Fruit fly (Drosophila melanogaster) whole organism, embryonic: ENCODE data around the gene CG10793.

ENCODE experiments used
- Adf1 ChIP-seq: fragments of 200-800 bp; sonication (Bioruptor generic); IDR thresholded peaks from 2 replicates; pipeline ENCODE4 v1.3.6; 2022; ENCODE audit warnings: missing biosample characterization, missing genetic modification characterization
- Atf3 ChIP-seq: fragments of 200-800 bp; sonication (Bioruptor generic); optimal IDR thresholded peaks from 3 replicates; lab custom pipeline; 2016; ENCODE audit warnings: missing biosample characterization, missing genetic modification characterization
- Atf6 ChIP-seq: fragments of 200-800 bp; sonication (Bioruptor generic); IDR thresholded peaks from 2 replicates; pipeline ENCODE4 v1.3.6; 2022; ENCODE audit warnings: missing biosample characterization, missing genetic modification characterization
- B-H2 ChIP-seq: fragments of 200-800 bp; sonication (Bioruptor generic); optimal IDR thresholded peaks from 2 replicates; lab custom pipeline; 2018; ENCODE audit warnings: missing biosample characterization, mild to moderate bottlenecking, missing genetic modification characterization
- CG10366 ChIP-seq: fragments of 200-800 bp; sonication (Bioruptor generic); IDR thresholded peaks from 2 replicates; pipeline ENCODE4 v1.3.6; 2022; ENCODE audit warnings: missing biosample characterization, missing genetic modification characterization
- CG10654 ChIP-seq: fragments of 200-800 bp; sonication (Bioruptor generic); optimal IDR thresholded peaks from 2 replicates; lab custom pipeline; 2016; ENCODE audit warnings: missing biosample characterization, missing genetic modification characterization
- CG12155 ChIP-seq: fragments of 200-800 bp; sonication (Bioruptor generic); optimal IDR thresholded peaks from 3 replicates; lab custom pipeline; 2016; ENCODE audit warnings: missing biosample characterization, missing genetic modification characterization
- CG12219 ChIP-seq: fragments of 200-800 bp; sonication (Bioruptor generic); optimal IDR thresholded peaks from 3 replicates; lab custom pipeline; 2018; ENCODE audit warnings: missing biosample characterization, mild to moderate bottlenecking, missing genetic modification characterization
- CG12391 ChIP-seq: fragments of 200-800 bp; sonication (Bioruptor generic); optimal IDR thresholded peaks from 3 replicates; lab custom pipeline; 2018; ENCODE audit warnings: missing biosample characterization, mild to moderate bottlenecking, missing genetic modification characterization, moderate library complexity
- CG13287 ChIP-seq: fragments of 200-800 bp; sonication (Bioruptor generic); IDR thresholded peaks from 2 replicates; pipeline ENCODE4 v1.3.6; 2022; ENCODE audit warnings: missing biosample characterization, missing genetic modification characterization; ENCODE audit not compliant: partially characterized antibody
- CG14710 ChIP-seq: fragments of 200-800 bp; sonication (Bioruptor generic); optimal IDR thresholded peaks from 3 replicates; lab custom pipeline; 2019; ENCODE audit warnings: missing biosample characterization, mild to moderate bottlenecking, missing genetic modification characterization, moderate library complexity
- CG15514 ChIP-seq: fragments of 200-800 bp; sonication (Bioruptor generic); optimal IDR thresholded peaks from 3 replicates; lab custom pipeline; 2017; ENCODE audit warnings: missing biosample characterization, missing genetic modification characterization, mild to moderate bottlenecking, moderate library complexity, missing genetic modification reagents
- CG1602 ChIP-seq: fragments of 200-800 bp; sonication (Bioruptor generic); optimal IDR thresholded peaks from 3 replicates; lab custom pipeline; 2016; ENCODE audit warnings: missing biosample characterization, missing genetic modification characterization
- CG17385 ChIP-seq: fragments of 200-800 bp; sonication (Bioruptor generic); optimal IDR thresholded peaks from 3 replicates; lab custom pipeline; 2018; ENCODE audit warnings: missing biosample characterization, mild to moderate bottlenecking, missing genetic modification characterization
- CG18619 ChIP-seq: fragments of 200-800 bp; sonication (Bioruptor generic); optimal IDR thresholded peaks from 3 replicates; lab custom pipeline; 2017; ENCODE audit warnings: missing biosample characterization, mild to moderate bottlenecking, missing genetic modification characterization
- CG2116 ChIP-seq: fragments of 200-800 bp; sonication (Bioruptor generic); optimal IDR thresholded peaks from 3 replicates; lab custom pipeline; 2018; ENCODE audit warnings: missing biosample characterization, mild to moderate bottlenecking, missing genetic modification characterization
- CG30403 ChIP-seq: fragments of 200-800 bp; sonication (Bioruptor generic); optimal IDR thresholded peaks from 3 replicates; lab custom pipeline; 2016; ENCODE audit warnings: missing biosample characterization, missing genetic modification characterization
- CG31441 ChIP-seq: fragments of 200-800 bp; sonication (Bioruptor generic); IDR thresholded peaks from 2 replicates; pipeline ENCODE4 v1.3.6; 2022; ENCODE audit warnings: missing biosample characterization, missing genetic modification characterization
- CG3995 ChIP-seq: fragments of 200-800 bp; sonication (Bioruptor generic); optimal IDR thresholded peaks from 3 replicates; lab custom pipeline; 2016; ENCODE audit warnings: missing biosample characterization, missing genetic modification characterization
- CG4424 ChIP-seq: fragments of 200-800 bp; sonication (Bioruptor generic); optimal IDR thresholded peaks from 3 replicates; lab custom pipeline; 2016; ENCODE audit warnings: missing biosample characterization, missing genetic modification characterization
- CG4707 ChIP-seq: fragments of 200-800 bp; sonication (Bioruptor generic); optimal IDR thresholded peaks from 2 replicates; lab custom pipeline; 2018; ENCODE audit warnings: missing biosample characterization, mild to moderate bottlenecking, missing genetic modification characterization, moderate library complexity
- CG5180 ChIP-seq: fragments of 200-800 bp; sonication (Bioruptor generic); optimal IDR thresholded peaks from 3 replicates; lab custom pipeline; 2017; ENCODE audit warnings: missing biosample characterization, missing genetic modification characterization, mild to moderate bottlenecking, moderate library complexity, missing genetic modification reagents
- CG6654 ChIP-seq: fragments of 200-800 bp; sonication (Bioruptor generic); optimal IDR thresholded peaks from 2 replicates; lab custom pipeline; 2017; ENCODE audit warnings: missing biosample characterization, mild to moderate bottlenecking, missing genetic modification characterization
- CG7556 ChIP-seq: fragments of 200-800 bp; sonication (Bioruptor generic); optimal IDR thresholded peaks from 2 replicates; lab custom pipeline; 2017; ENCODE audit warnings: missing biosample characterization, mild to moderate bottlenecking, missing genetic modification characterization
- Dad ChIP-seq: fragments of 200-800 bp; sonication (Bioruptor generic); optimal IDR thresholded peaks from 3 replicates; lab custom pipeline; 2016; ENCODE audit warnings: missing biosample characterization, missing genetic modification characterization
- Dll ChIP-seq: fragments of 200-800 bp; sonication (Bioruptor generic); IDR thresholded peaks from 4 replicates; pipeline ENCODE4 v1.3.6; 2022; ENCODE audit warnings: missing biosample characterization, missing genetic modification characterization; ENCODE audit not compliant: partially characterized antibody
- Drgx ChIP-seq: fragments of 200-800 bp; sonication (Bioruptor generic); IDR thresholded peaks from 2 replicates; pipeline ENCODE4 v1.3.6; 2022; ENCODE audit warnings: missing biosample characterization, missing genetic modification characterization
- Eip74EF ChIP-seq, 2 experiments: fragments of 200-800 bp in 1 of 2; fragments of >200 bp in 1 of 2; sonication (Bioruptor generic) in 1 of 2; optimal IDR thresholded peaks; 2 replicates each; lab custom pipeline; 2017 to 2019; ENCODE audit warnings: missing biosample characterization in 2 of 2, missing genetic modification characterization in 2 of 2, mild to moderate bottlenecking in 1 of 2, moderate library complexity in 1 of 2
- Fer3 ChIP-seq: fragments of 200-800 bp; sonication (Bioruptor generic); optimal IDR thresholded peaks from 2 replicates; lab custom pipeline; 2018; ENCODE audit warnings: missing biosample characterization, mild to moderate bottlenecking, missing genetic modification characterization, moderate library complexity
- Mes4 ChIP-seq: fragments of 200-800 bp; sonication (Bioruptor generic); optimal IDR thresholded peaks from 2 replicates; lab custom pipeline; 2016; ENCODE audit warnings: missing biosample characterization, missing genetic modification characterization
- NC2β ChIP-seq: fragments of 200-800 bp; sonication (Bioruptor generic); optimal IDR thresholded peaks from 2 replicates; lab custom pipeline; 2016; ENCODE audit warnings: missing biosample characterization, missing genetic modification characterization
- Oli ChIP-seq: fragments of 200-800 bp; sonication (Bioruptor generic); optimal IDR thresholded peaks from 2 replicates; lab custom pipeline; 2018; ENCODE audit warnings: missing biosample characterization, mild to moderate bottlenecking, missing genetic modification characterization, moderate library complexity
- Scr ChIP-seq: fragments of 200-800 bp; sonication (Bioruptor generic); IDR thresholded peaks from 2 replicates; pipeline ENCODE4 v1.3.6; 2022; ENCODE audit warnings: missing biosample characterization, missing genetic modification characterization; ENCODE audit not compliant: partially characterized antibody
- Sin3A ChIP-seq: fragments of >200 bp; optimal IDR thresholded peaks from 2 replicates; lab custom pipeline; 2018
- YL-1 ChIP-seq: fragments of 200-800 bp; sonication (Bioruptor generic); optimal IDR thresholded peaks from 3 replicates; lab custom pipeline; 2017; ENCODE audit warnings: missing biosample characterization, mild to moderate bottlenecking, missing genetic modification characterization
- bbx ChIP-seq: fragments of 200-800 bp; sonication (Bioruptor generic); IDR thresholded peaks from 2 replicates; pipeline ENCODE4 v1.3.6; 2022; ENCODE audit warnings: missing biosample characterization, missing genetic modification characterization; ENCODE audit not compliant: partially characterized antibody
- crp ChIP-seq, 2 experiments: fragments of 200-800 bp; sonication (Bioruptor generic); optimal IDR thresholded peaks; 2 replicates in 1 of 2; 3 replicates in 1 of 2; lab custom pipeline; 2017; ENCODE audit warnings: missing biosample characterization in 2 of 2, missing genetic modification characterization in 2 of 2, mild to moderate bottlenecking in 1 of 2, moderate library complexity in 1 of 2
- dati ChIP-seq: fragments of 200-800 bp; sonication (Bioruptor generic); IDR thresholded peaks from 2 replicates; pipeline ENCODE4 v1.3.6; 2022; ENCODE audit warnings: missing biosample characterization, missing genetic modification characterization
- en ChIP-seq: fragments of 200-800 bp; sonication (Bioruptor generic); optimal IDR thresholded peaks from 2 replicates; lab custom pipeline; 2016; ENCODE audit warnings: missing biosample characterization, missing genetic modification characterization
- grau ChIP-seq: fragments of 200-800 bp; optimal IDR thresholded peaks from 3 replicates; lab custom pipeline; 2019; ENCODE audit warnings: missing biosample characterization, mild to moderate bottlenecking, missing genetic modification characterization, moderate library complexity
- hkb ChIP-seq, 2 experiments: fragments of 200-800 bp in 1 of 2; fragments of >200 bp in 1 of 2; sonication (Bioruptor generic) in 1 of 2; IDR thresholded peaks in 1 of 2; optimal IDR thresholded peaks in 1 of 2; 2 replicates each; pipeline versions ENCODE4 v1.3.6 to Lab custom; 2017 to 2022; ENCODE audit warnings: missing biosample characterization in 1 of 2, missing genetic modification characterization in 1 of 2
- ken ChIP-seq: fragments of 200-800 bp; sonication (Bioruptor generic); IDR thresholded peaks from 3 replicates; pipeline ENCODE4 v1.3.6; 2022; ENCODE audit warnings: missing biosample characterization, missing genetic modification characterization
- nerfin-2 ChIP-seq: fragments of 200-800 bp; sonication (Bioruptor generic); IDR thresholded peaks from 2 replicates; pipeline ENCODE4 v1.3.6; 2022; ENCODE audit warnings: missing biosample characterization, missing genetic modification characterization; ENCODE audit not compliant: partially characterized antibody
- pfk ChIP-seq: fragments of 200-800 bp; sonication (Bioruptor generic); optimal IDR thresholded peaks from 2 replicates; lab custom pipeline; 2018; ENCODE audit warnings: missing biosample characterization, mild to moderate bottlenecking, missing genetic modification characterization, moderate library complexity
- rib ChIP-seq: fragments of 200-800 bp; sonication (Bioruptor generic); IDR thresholded peaks from 2 replicates; pipeline ENCODE4 v1.3.6; 2022; ENCODE audit warnings: missing biosample characterization, missing genetic modification characterization
- seq ChIP-seq: fragments of 200-800 bp; sonication (Bioruptor generic); IDR thresholded peaks from 2 replicates; pipeline ENCODE4 v1.3.6; 2022; ENCODE audit warnings: missing biosample characterization, missing genetic modification characterization
- stc ChIP-seq: fragments of 200-800 bp; sonication (Bioruptor generic); IDR thresholded peaks from 2 replicates; pipeline ENCODE4 v1.3.6; 2022; ENCODE audit warnings: missing biosample characterization, missing genetic modification characterization
- trh ChIP-seq: fragments of 200-800 bp; sonication (Bioruptor generic); optimal IDR thresholded peaks from 2 replicates; lab custom pipeline; 2016; ENCODE audit warnings: missing biosample characterization, missing genetic modification characterization
- z ChIP-seq: fragments of 200-800 bp; sonication (Bioruptor generic); IDR thresholded peaks from 3 replicates; pipeline ENCODE4 v1.3.6; 2022; ENCODE audit warnings: missing biosample characterization, missing genetic modification characterization
- zen ChIP-seq: fragments of 200-800 bp; sonication (Bioruptor generic); optimal IDR thresholded peaks from 3 replicates; lab custom pipeline; 2018; ENCODE audit warnings: missing biosample characterization, mild to moderate bottlenecking, missing genetic modification characterization, moderate library complexity

The CG10793 gene

dm6 chrX:3328980-3329379 lies 12.8 kb upstream of the CG10793 start (continued):
- no peak for TF ChIP-seq CG1602 (GFP tag; lab: Kevin White, UChicago)
- TF ChIP-seq CG18619 (GFP tag; lab: Kevin White, UChicago): peak; percentile 70
- peak; percentile 69 for TF ChIP-seq grau (tag; lab: Kevin White, UChicago)
- no peak for TF ChIP-seq CG6654
- peak; percentile 69 for TF ChIP-seq CG4424 (GFP tag; lab: Kevin White, UChicago)
- TF ChIP-seq Oli (tag; lab: Kevin White, UChicago): peak; percentile 67
- peak; percentile 12 for TF ChIP-seq CG2116 (GFP tag; lab: Kevin White, UChicago)
- TF ChIP-seq CG10654 (GFP tag; lab: Kevin White, UChicago): peak; percentile 48
- TF ChIP-seq CG13287: no peak
- TF ChIP-seq z (GFP tag; lab: Robert Waterston, UW): 0 out of 3 replicates have a peak, but pooled peaks have one; percentile 21
- TF ChIP-seq Scr (GFP tag; lab: Robert Waterston, UW): no peak
- TF ChIP-seq seq (GFP tag; lab: Robert Waterston, UW): peak; percentile 79
- TF ChIP-seq crp (GFP tag; optimal IDR thresholded peaks at IDR 0.05; lab: Kevin White, UChicago): no peak
- peak; percentile 89 for TF ChIP-seq CG10366 (GFP tag; lab: Robert Waterston, UW)
- TF ChIP-seq Adf1: peak; percentile 46; the same call in 1 of the 2 replicates
- peak; percentile 71 for TF ChIP-seq CG7556 (GFP tag; lab: Kevin White, UChicago)
- no peak for TF ChIP-seq pfk (GFP tag; lab: Kevin White, UChicago)
- peak; percentile 63 for TF ChIP-seq Dad (GFP tag; lab: Kevin White, UChicago)
- TF ChIP-seq hkb (optimal IDR thresholded peaks at IDR 0.05; lab: Kevin White, UChicago): no peak
- TF ChIP-seq hkb (GFP tag; IDR thresholded peaks at IDR 0.05; lab: Robert Waterston, UW): peak; percentile 89
- TF ChIP-seq Atf6 (GFP tag; lab: Robert Waterston, UW): peak; percentile 83
- peak; percentile 48 for TF ChIP-seq CG12155 (GFP tag; lab: Kevin White, UChicago)
- peak; percentile 75 for TF ChIP-seq B-H2
- peak; percentile 10 for TF ChIP-seq en (GFP tag; lab: Kevin White, UChicago)
- no peak for TF ChIP-seq CG4707 (GFP tag; lab: Kevin White, UChicago)
- peak; percentile 20 for TF ChIP-seq CG3995 (GFP tag; lab: Kevin White, UChicago)
- peak; percentile 42 for TF ChIP-seq Mes4
- TF ChIP-seq Fer3 (tag; lab: Kevin White, UChicago): peak; percentile 76
- peak; percentile 66 for TF ChIP-seq dati (GFP tag; lab: Robert Waterston, UW)
- no peak for TF ChIP-seq CG14710 (tag; lab: Kevin White, UChicago)
- TF ChIP-seq CG30403 (GFP tag; lab: Kevin White, UChicago): peak; percentile 76
- peak; percentile 75 for TF ChIP-seq CG15514
- peak; percentile 69 for TF ChIP-seq CG31441
- no peak for TF ChIP-seq nerfin-2 (GFP tag; lab: Robert Waterston, UW)
- no peak for TF ChIP-seq bbx
- TF ChIP-seq Eip74EF (GFP tag; optimal IDR thresholded peaks at IDR 0.05; lab: Kevin White, UChicago): peak in 1 of 2 experiments; percentile 63
- peak; percentile 63 for TF ChIP-seq CG5180 (GFP tag; lab: Kevin White, UChicago)
- no peak for TF ChIP-seq Dll (GFP tag; lab: Robert Waterston, UW)
- no peak for TF ChIP-seq zen (tag; lab: Kevin White, UChicago)
- peak; percentile 76; the same call in 2 of the 3 replicates for TF ChIP-seq ken (GFP tag; lab: Robert Waterston, UW)
- no peak for TF ChIP-seq Sin3A (lab: Kevin White, UChicago)
- TF ChIP-seq YL-1 (GFP tag; lab: Kevin White, UChicago): no peak
- peak; percentile 92 for TF ChIP-seq Drgx
- TF ChIP-seq CG12219 (GFP tag; lab: Kevin White, UChicago): peak; percentile 70
- peak; percentile 74 for TF ChIP-seq CG17385
- TF ChIP-seq CG12391 (tag; lab: Kevin White, UChicago): peak; percentile 66
- TF ChIP-seq stc (GFP tag; lab: Robert Waterston, UW): peak; percentile 90
- no peak for TF ChIP-seq trh (GFP tag; lab: Kevin White, UChicago)
- TF ChIP-seq Atf3: peak; percentile 14
- TF ChIP-seq NC2β (GFP tag; lab: Kevin White, UChicago): peak; percentile 16
- peak; percentile 78 for TF ChIP-seq rib (GFP tag; lab: Robert Waterston, UW)
